Worm (Caenorhabditis elegans) whole organism, L2 larva: ENCODE data around the gene F37C4.8.

Experiments used
- lin-13 ChIP-seq: fragments of 150-350 bp; optimal IDR thresholded peaks from 2 replicates; lab custom pipeline; 2014; ENCODE audit warnings: missing biosample characterization, missing genetic modification reagents, missing genetic modification characterization
- nhr-12 ChIP-seq: fragments of 150-350 bp; optimal IDR thresholded peaks from 2 replicates; lab custom pipeline; 2014; ENCODE audit warnings: missing biosample characterization, missing genetic modification characterization
- nhr-25 ChIP-seq: fragments of 150-350 bp; sonication (generic microtip); optimal IDR thresholded peaks from 3 replicates; lab custom pipeline; 2014; ENCODE audit warnings: missing biosample characterization, missing genetic modification characterization
- unc-62 ChIP-seq: fragments of 150-350 bp; optimal IDR thresholded peaks from 2 replicates; lab custom pipeline; 2014; ENCODE audit warnings: missing biosample characterization, missing genetic modification reagents, missing genetic modification characterization

DNA sequence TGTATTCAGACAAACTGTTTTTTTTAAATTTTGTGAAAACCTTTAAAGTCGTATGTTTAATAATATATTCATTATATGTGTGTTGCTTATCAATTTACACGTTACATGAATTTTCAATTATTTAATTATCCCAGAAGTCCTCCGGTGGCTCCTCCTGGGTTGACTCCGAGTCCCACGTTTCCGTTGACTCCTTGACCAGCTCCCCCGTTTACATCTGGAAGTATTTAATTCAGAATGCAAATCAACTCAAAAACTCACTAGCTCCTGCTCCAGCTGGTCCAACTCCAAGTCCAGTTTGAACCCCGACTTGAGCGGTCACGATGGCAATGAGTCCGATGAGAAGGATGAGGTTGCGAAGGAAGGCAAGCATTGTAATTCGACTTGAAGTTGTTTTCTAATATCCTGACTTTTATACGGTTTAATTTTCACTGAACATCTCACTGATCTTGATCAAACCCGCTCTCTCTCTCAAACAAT lies 13.0 kb upstream of the F37C4.8 start, which contains the start of gene F56D6.8:
- TF ChIP-seq nhr-12 (tag; lab: Kevin White, UChicago) (no peak), lin-13 (no peak), unc-62 (GFP tag; lab: Kevin White, UChicago) (no peak), nhr-25 (tag; lab: Kevin White, UChicago) (no peak)
